Worm (Caenorhabditis elegans): ENCODE data around the gene C04C3.4.
"Not testable (repeated sequence)": the region's sequence is repeated elsewhere in the genome, so short reads cannot be mapped to it uniquely, and the experiment has no call there.

The C04C3.4 gene

DNA sequence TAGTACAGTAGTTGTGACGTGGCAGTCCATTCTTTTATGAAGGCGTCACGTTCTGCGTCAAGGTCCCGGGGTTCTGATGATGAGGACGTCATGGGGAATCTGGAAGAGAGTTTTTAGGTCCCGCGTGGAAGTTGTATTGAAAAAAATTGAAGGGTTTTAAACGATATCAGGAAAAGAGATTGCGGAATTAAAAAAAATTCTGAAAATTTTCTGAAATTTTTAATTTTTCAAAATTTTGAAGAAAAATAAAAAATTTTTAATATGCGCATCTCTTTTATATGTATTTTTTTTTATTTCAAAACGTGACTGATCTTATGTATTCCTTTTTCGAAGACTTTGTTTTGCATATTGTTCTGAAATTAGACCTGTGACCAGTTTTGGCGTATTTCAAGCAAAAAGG, 28.4 kb downstream of the C04C3.4 start, which contains the start of gene C04C3.6:
Gene C04C3.6, minus strand, starts transcription at position 101 of the 400 bp plus-strand sequence.
- no peak for TF ChIP-seq ttx-3 (tag; optimal IDR thresholded peaks at IDR 0.05)
- TF ChIP-seq Y22D7AL.16 (tag; optimal IDR thresholded peaks at IDR 0.05), result no peak
- TF ChIP-seq ahr-1 (tag; optimal IDR thresholded peaks at IDR 0.05), result no peak
- no peak for TF ChIP-seq sox-2 (GFP tag; IDR thresholded peaks at IDR 0.05)
- TF ChIP-seq hlh-8 (tag; optimal IDR thresholded peaks at IDR 0.05), result no peak
- no peak for TF ChIP-seq ceh-19 (GFP tag; optimal IDR thresholded peaks at IDR 0.05)

DNA sequence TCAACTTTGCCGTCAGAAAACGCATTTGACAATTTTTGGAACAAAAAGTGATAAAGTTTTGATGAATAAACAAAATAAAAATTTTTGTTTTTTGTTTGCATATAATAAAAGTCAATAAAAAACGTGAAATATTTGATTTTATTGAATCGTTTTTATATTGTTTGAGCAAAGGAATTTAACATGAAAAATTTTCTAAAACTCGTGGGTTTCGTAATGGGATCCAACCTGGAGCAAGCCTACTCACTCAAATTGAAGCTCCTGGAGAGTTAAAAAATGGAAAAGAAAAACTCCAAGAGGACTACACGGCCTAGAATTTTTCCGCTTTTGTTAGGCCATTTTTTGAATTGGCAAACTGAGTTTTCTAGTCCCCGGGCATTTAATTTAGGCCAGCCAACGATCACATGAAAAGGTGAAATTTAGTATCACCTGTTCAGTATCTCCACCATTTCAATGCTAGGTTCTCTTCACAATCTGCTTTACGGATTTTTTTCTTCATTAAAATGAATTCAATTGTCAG, 34.3 kb downstream of the C04C3.4 start, which contains the start of the genes C04C3.9 and srz-60:
Gene C04C3.9, minus strand, starts transcription at position 101 of the 517 bp plus-strand sequence.
Gene srz-60, plus strand, starts transcription at position 467 of the 517 bp plus-strand sequence.
- TF ChIP-seq pha-2 (tag; optimal IDR thresholded peaks at IDR 0.05) (no peak), ama-1 (optimal IDR thresholded peaks at IDR 0.05) (no peak), odd-2 (tag; optimal IDR thresholded peaks at IDR 0.05) (no peak), pqm-1 (tag; optimal IDR thresholded peaks at IDR 0.05) (no peak), pha-4 (tag; optimal IDR thresholded peaks at IDR 0.05) (no peak), ets-4 (tag; optimal IDR thresholded peaks at IDR 0.05) (no peak), fax-1 (tag; optimal IDR thresholded peaks at IDR 0.05) (no peak), Y22D7AL.16 (tag; optimal IDR thresholded peaks at IDR 0.05) (no peak)

DNA sequence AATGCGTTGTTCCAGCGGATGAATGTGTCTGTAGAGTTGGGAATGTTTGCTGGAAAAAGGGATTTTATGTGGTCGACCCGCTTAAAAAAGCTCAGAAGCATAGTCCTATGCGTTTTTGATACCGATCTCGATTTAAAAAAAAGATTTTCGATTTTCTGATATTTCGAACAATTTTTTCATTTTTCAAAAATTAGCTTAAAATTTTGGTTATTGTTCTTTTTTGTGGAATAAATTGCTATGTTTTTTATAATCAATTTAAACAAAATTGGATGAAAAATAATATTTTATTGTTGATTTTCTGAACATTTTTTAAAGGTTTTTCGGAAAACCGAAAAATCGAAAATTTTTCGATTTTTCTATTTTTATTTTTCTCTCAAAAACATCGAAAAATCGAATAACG, 39.2 kb downstream of the C04C3.4 start, which contains the start of gene C04C3.7:
Gene C04C3.7, minus strand, starts transcription at position 101 of the 400 bp plus-strand sequence.
- not testable (repeated sequence) for TF ChIP-seq gmeb-2, tbx-2, ceh-9 (tag; optimal IDR thresholded peaks at IDR 0.05)

DNA sequence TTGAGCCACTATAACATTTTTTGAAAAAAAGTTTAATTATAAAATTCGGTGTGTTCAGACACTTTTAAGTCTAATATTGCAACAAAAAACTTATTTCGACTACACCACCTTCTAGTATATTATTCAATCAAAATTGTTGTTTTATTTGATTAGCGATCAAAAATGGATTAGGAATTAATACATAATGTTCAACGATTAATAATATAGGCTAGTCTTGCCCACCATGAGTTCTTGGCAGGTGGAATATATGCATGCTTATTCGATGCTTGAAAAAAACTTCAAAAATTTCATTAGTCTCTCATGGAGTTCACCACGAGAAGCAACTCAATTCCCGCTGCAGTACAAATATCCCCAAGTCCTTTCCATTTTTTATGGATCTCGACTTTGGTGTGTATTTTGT, 41.9 kb downstream of the C04C3.4 start, which contains the start of gene srz-32:
Gene srz-32, plus strand, starts transcription at position 301 of the 400 bp plus-strand sequence.
- no peak for TF ChIP-seq ets-4 (tag; optimal IDR thresholded peaks at IDR 0.05)
- no peak for TF ChIP-seq ceh-19 (GFP tag; optimal IDR thresholded peaks at IDR 0.05)
- no peak for TF ChIP-seq syd-9 (tag; optimal IDR thresholded peaks at IDR 0.05)
- no peak for TF ChIP-seq Y22D7AL.16 (tag; optimal IDR thresholded peaks at IDR 0.05)
- TF ChIP-seq elt-4 (tag; optimal IDR thresholded peaks at IDR 0.05), result no peak
- TF ChIP-seq ceh-31 (tag; optimal IDR thresholded peaks at IDR 0.05), result no peak
- no peak for TF ChIP-seq lim-6 (tag; optimal IDR thresholded peaks at IDR 0.05)
- no peak for TF ChIP-seq mec-3 (tag; optimal IDR thresholded peaks at IDR 0.05; ENCODE audit: borderline replicate concordance)

DNA sequence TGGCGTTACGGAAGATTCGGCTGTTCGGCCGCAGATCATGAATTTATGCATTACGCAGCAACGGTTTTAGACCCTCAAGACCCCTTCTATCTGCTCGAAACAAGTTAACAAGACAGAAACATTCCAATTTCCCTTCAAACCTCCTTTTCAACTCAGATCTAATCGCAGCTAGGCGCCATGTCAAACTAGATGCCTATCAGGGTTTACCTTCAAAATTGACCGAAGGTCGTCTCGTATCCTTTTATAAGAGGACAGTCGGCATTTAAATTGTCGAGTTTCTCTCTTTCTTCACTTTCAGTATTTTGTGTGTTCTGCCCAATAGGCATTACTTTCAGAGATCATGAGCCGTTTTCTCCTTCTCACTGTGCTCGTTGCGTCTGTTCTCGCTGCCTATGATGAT, 43.9 kb downstream of the C04C3.4 start, which contains the start of gene grd-13:
Gene grd-13, plus strand, starts transcription at position 291 of the 400 bp plus-strand sequence.
- TF ChIP-seq nhr-232 (tag; optimal IDR thresholded peaks at IDR 0.05), result no peak
- no peak for TF ChIP-seq eyg-1 (tag; optimal IDR thresholded peaks at IDR 0.05)
- no peak for TF ChIP-seq rnt-1 (tag; optimal IDR thresholded peaks at IDR 0.05)
- no peak for TF ChIP-seq madf-2 (tag; optimal IDR thresholded peaks at IDR 0.05)
- TF ChIP-seq ceh-24 (tag; optimal IDR thresholded peaks at IDR 0.05), result no peak
- no peak for TF ChIP-seq hlh-30 (tag; optimal IDR thresholded peaks at IDR 0.05; ENCODE audit: insufficient read depth)
- no peak for TF ChIP-seq ztf-16 (tag; optimal IDR thresholded peaks at IDR 0.05)
- TF ChIP-seq ttx-3 (tag; optimal IDR thresholded peaks at IDR 0.05), result no peak
- no peak for TF ChIP-seq ceh-30 (tag; optimal IDR thresholded peaks at IDR 0.05)
- TF ChIP-seq ceh-14 (tag; optimal IDR thresholded peaks at IDR 0.05), result no peak
- no peak for TF ChIP-seq fkh-10 (GFP tag; optimal IDR thresholded peaks at IDR 0.05)
- TF ChIP-seq elt-4 (tag; optimal IDR thresholded peaks at IDR 0.05), result no peak
- TF ChIP-seq dmd-4 (tag; optimal IDR thresholded peaks at IDR 0.05; ENCODE audit: borderline replicate concordance), result no peak
- no peak for TF ChIP-seq unc-86 (tag; optimal IDR thresholded peaks at IDR 0.05)
- no peak for TF ChIP-seq hlh-15 (tag; optimal IDR thresholded peaks at IDR 0.05)
- TF ChIP-seq pat-9 (tag; optimal IDR thresholded peaks at IDR 0.05), result no peak
